Worm (Caenorhabditis elegans) whole organism, young adult: ENCODE measurements around the gene gyf-1.
A peak's percentile ranks its signal among the peaks of the same experiment; 100 is the strongest.

ENCODE experiments used
- C17E4.6 ChIP-seq: fragments of 200-800 bp; sonication (Bioruptor generic); IDR thresholded peaks from 2 replicates; pipeline ENCODE4 v1.3.6; 2022; ENCODE audit warnings: missing genetic modification reagents, missing genetic modification characterization, missing compliant biosample characterization
- F10E7.11 ChIP-seq: sonication (generic microtip); optimal IDR thresholded peaks from 2 replicates; lab custom pipeline; 2017; ENCODE audit warnings: mild to moderate bottlenecking, missing genetic modification characterization, moderate library complexity, missing compliant biosample characterization
- F22D6.2 ChIP-seq: sonication (generic microtip); optimal IDR thresholded peaks from 2 replicates; lab custom pipeline; 2016; ENCODE audit warnings: mild to moderate bottlenecking, missing genetic modification characterization, missing compliant biosample characterization
- F33H1.4 ChIP-seq: fragments of 200-800 bp; sonication (Bioruptor generic); IDR thresholded peaks from 2 replicates; pipeline ENCODE4 v1.3.6; 2022; ENCODE audit warnings: missing genetic modification reagents, missing genetic modification characterization, missing compliant biosample characterization
- F55B11.4 ChIP-seq: sonication (generic microtip); optimal IDR thresholded peaks from 2 replicates; lab custom pipeline; 2016; ENCODE audit warnings: missing compliant biosample characterization, missing genetic modification characterization, borderline replicate concordance; ENCODE audit not compliant: insufficient read depth
- T26A5.8 ChIP-seq: sonication (generic microtip); optimal IDR thresholded peaks from 2 replicates; lab custom pipeline; 2016; ENCODE audit warnings: missing genetic modification characterization, missing compliant biosample characterization
- Y67H2A.10 ChIP-seq: fragments of 200-800 bp; sonication (Bioruptor generic); conservative IDR thresholded peaks from 2 replicates; pipeline ENCODE4 v1.3.6; 2022; ENCODE audit warnings: missing genetic modification reagents, missing genetic modification characterization, missing compliant biosample characterization
- aptf-2 ChIP-seq: fragments of 200-800 bp; sonication (Bioruptor generic); conservative IDR thresholded peaks from 2 replicates; pipeline ENCODE4 v1.3.6; 2022; ENCODE audit warnings: missing genetic modification reagents, missing genetic modification characterization, missing compliant biosample characterization
- atf-7 ChIP-seq: sonication (generic microtip); optimal IDR thresholded peaks from 2 replicates; lab custom pipeline; 2017; ENCODE audit warnings: mild to moderate bottlenecking, missing genetic modification characterization, missing compliant biosample characterization
- bed-2 ChIP-seq: fragments of 200-800 bp; sonication (Bioruptor generic); IDR thresholded peaks from 2 replicates; pipeline ENCODE4 v1.3.6; 2022; ENCODE audit warnings: missing genetic modification reagents, missing genetic modification characterization, missing compliant biosample characterization
- ceh-100 ChIP-seq: fragments of 200-800 bp; sonication (Bioruptor generic); IDR thresholded peaks from 2 replicates; pipeline ENCODE4 v1.3.6; 2022; ENCODE audit warnings: missing genetic modification reagents, missing genetic modification characterization, missing compliant biosample characterization
- ceh-40 ChIP-seq: fragments of 200-800 bp; sonication (Bioruptor generic); IDR thresholded peaks from 2 replicates; pipeline ENCODE4 v1.3.6; 2022; ENCODE audit warnings: missing genetic modification characterization, missing compliant biosample characterization
- ceh-79 ChIP-seq: sonication (generic microtip); optimal IDR thresholded peaks from 2 replicates; lab custom pipeline; 2017; ENCODE audit warnings: mild to moderate bottlenecking, missing genetic modification characterization, missing compliant biosample characterization
- ceh-91 ChIP-seq: fragments of 200-800 bp; sonication (Bioruptor generic); IDR thresholded peaks from 2 replicates; pipeline ENCODE4 v1.3.6; 2022; ENCODE audit warnings: missing genetic modification reagents, missing genetic modification characterization, missing compliant biosample characterization
- dpl-1 ChIP-seq: fragments of 150-350 bp; optimal IDR thresholded peaks from 2 replicates; lab custom pipeline; 2014; ENCODE audit warnings: missing biosample characterization, missing genetic modification reagents, missing genetic modification characterization
- egl-44 ChIP-seq: fragments of 200-800 bp; sonication (Bioruptor generic); IDR thresholded peaks from 2 replicates; pipeline ENCODE4 v1.3.6; 2022; ENCODE audit warnings: missing genetic modification reagents, missing genetic modification characterization, missing compliant biosample characterization
- egrh-3 ChIP-seq: fragments of 200-800 bp; sonication (Bioruptor generic); IDR thresholded peaks from 2 replicates; pipeline ENCODE4 v1.3.6; 2022; ENCODE audit warnings: missing genetic modification reagents, missing genetic modification characterization, missing compliant biosample characterization
- ets-4 ChIP-seq: fragments of 200-800 bp; sonication (Bioruptor generic); optimal IDR thresholded peaks from 2 replicates; lab custom pipeline; 2018; ENCODE audit warnings: mild to moderate bottlenecking, missing genetic modification characterization, missing compliant biosample characterization
- him-1 ChIP-seq: sonication (generic microtip); optimal IDR thresholded peaks from 2 replicates; lab custom pipeline; 2016; ENCODE audit warnings: missing genotype, missing genetic modification reagents, missing genetic modification characterization, missing compliant biosample characterization
- hmg-1.2 ChIP-seq: fragments of 200-800 bp; sonication (Bioruptor generic); IDR thresholded peaks from 2 replicates; pipeline ENCODE4 v1.3.6; 2022; ENCODE audit warnings: missing genetic modification reagents, missing genetic modification characterization, missing compliant biosample characterization
- hmg-20 ChIP-seq: fragments of 200-800 bp; sonication (Bioruptor generic); IDR thresholded peaks from 2 replicates; pipeline ENCODE4 v1.3.6; 2022; ENCODE audit warnings: missing genetic modification reagents, missing genetic modification characterization, missing compliant biosample characterization
- hsf-1 ChIP-seq: fragments of 200-800 bp; sonication (Bioruptor generic); IDR thresholded peaks from 2 replicates; pipeline ENCODE4 v1.3.6; 2022; ENCODE audit warnings: missing genetic modification reagents, missing genetic modification characterization, missing compliant biosample characterization
- lir-1 ChIP-seq: fragments of 200-800 bp; sonication (Bioruptor generic); conservative IDR thresholded peaks from 2 replicates; pipeline ENCODE4 v1.3.6; 2022; ENCODE audit warnings: missing genetic modification reagents, missing genetic modification characterization, missing compliant biosample characterization
- lsy-27 ChIP-seq: sonication (generic microtip); optimal IDR thresholded peaks from 2 replicates; lab custom pipeline; 2017; ENCODE audit warnings: missing genetic modification characterization, mild to moderate bottlenecking, missing compliant biosample characterization, antibody characterized with exemption, missing genotype, borderline replicate concordance; ENCODE audit not compliant: insufficient read depth
- madf-8 ChIP-seq: fragments of 200-800 bp; sonication (Bioruptor generic); conservative IDR thresholded peaks from 2 replicates; pipeline ENCODE4 v1.3.6; 2022; ENCODE audit warnings: missing genetic modification reagents, missing genetic modification characterization, missing compliant biosample characterization
- mel-28 ChIP-seq: sonication (generic microtip); optimal IDR thresholded peaks from 2 replicates; lab custom pipeline; 2016; ENCODE audit warnings: borderline replicate concordance, mild to moderate bottlenecking, missing genetic modification characterization, missing compliant biosample characterization
- mxl-1 ChIP-seq: sonication (generic microtip); optimal IDR thresholded peaks from 2 replicates; lab custom pipeline; 2016; ENCODE audit warnings: missing genetic modification characterization, missing compliant biosample characterization
- nhr-80 ChIP-seq: sonication (generic microtip); optimal IDR thresholded peaks from 2 replicates; lab custom pipeline; 2016; ENCODE audit warnings: missing genetic modification characterization, missing compliant biosample characterization
- pha-4 ChIP-seq: fragments of 150-350 bp; sonication (generic microtip); optimal IDR thresholded peaks from 2 replicates; lab custom pipeline; 2014; ENCODE audit warnings: missing biosample characterization, missing genetic modification reagents, missing genetic modification characterization
- rpc-1 ChIP-seq, 2 experiments: fragments of 150-350 bp in 1 of 2; sonication (generic microtip) in 1 of 2; optimal IDR thresholded peaks; 2 replicates each; lab custom pipeline; 2014 to 2018; ENCODE audit warnings: missing biosample characterization in 1 of 2, missing genetic modification characterization in 1 of 2, missing genetic modification reagents in 1 of 2, missing genotype in 1 of 2
- sdz-38 ChIP-seq: sonication (generic microtip); optimal IDR thresholded peaks from 2 replicates; lab custom pipeline; 2016; ENCODE audit warnings: missing genotype, missing genetic modification characterization, missing compliant biosample characterization
- snpc-3.4 ChIP-seq: sonication (generic microtip); optimal IDR thresholded peaks from 2 replicates; lab custom pipeline; 2017; ENCODE audit warnings: missing genetic modification characterization, mild to moderate bottlenecking, missing compliant biosample characterization, antibody characterized with exemption, moderate library complexity, missing genotype, missing genetic modification reagents
- tlf-1 ChIP-seq: fragments of 200-800 bp; sonication (Bioruptor generic); optimal IDR thresholded peaks from 2 replicates; lab custom pipeline; 2018; ENCODE audit warnings: mild to moderate bottlenecking, missing genetic modification characterization, missing compliant biosample characterization
- unc-130 ChIP-seq: sonication (generic microtip); optimal IDR thresholded peaks from 2 replicates; lab custom pipeline; 2016; ENCODE audit warnings: missing genetic modification reagents, missing genetic modification characterization, missing compliant biosample characterization
- zim-3 ChIP-seq: sonication (generic microtip); optimal IDR thresholded peaks from 2 replicates; lab custom pipeline; 2017; ENCODE audit warnings: mild to moderate bottlenecking, missing genetic modification characterization, moderate library complexity, missing compliant biosample characterization
- ztf-22 ChIP-seq: fragments of 200-800 bp; sonication (Bioruptor generic); optimal IDR thresholded peaks from 2 replicates; lab custom pipeline; 2018; ENCODE audit warnings: mild to moderate bottlenecking, missing genetic modification characterization, moderate library complexity, missing compliant biosample characterization
- ztf-3 ChIP-seq: fragments of 200-800 bp; sonication (Bioruptor generic); optimal IDR thresholded peaks from 2 replicates; lab custom pipeline; 2018; ENCODE audit warnings: mild to moderate bottlenecking, missing genetic modification characterization, missing compliant biosample characterization
- ztf-6 ChIP-seq: fragments of 200-800 bp; sonication (Bioruptor generic); IDR thresholded peaks from 2 replicates; pipeline ENCODE4 v1.3.6; 2022; ENCODE audit warnings: missing genetic modification reagents, missing genetic modification characterization, missing compliant biosample characterization

The gyf-1 gene

ce11 chrII:6695388-6695787, 11.4 kb downstream of the gyf-1 start, which contains the start of gene C18H9.5:
Gene C18H9.5 (minus strand): TSS chrII:6695566.
- no peak for TF ChIP-seq T26A5.8 (tag; lab: Kevin White, UChicago)
- no peak for TF ChIP-seq madf-8 (GFP tag; lab: Robert Waterston, UW)
- no peak for TF ChIP-seq him-1 (tag; lab: Kevin White, UChicago)
- TF ChIP-seq ztf-6 (GFP tag; lab: Robert Waterston, UW) = no peak
- no peak for TF ChIP-seq unc-130 (GFP tag; lab: Kevin White, UChicago)
- no peak for TF ChIP-seq F55B11.4 (tag; lab: Kevin White, UChicago)
- TF ChIP-seq C17E4.6 (GFP tag; lab: Robert Waterston, UW) = no peak
- no peak for TF ChIP-seq lsy-27
- TF ChIP-seq ztf-3 = no peak
- TF ChIP-seq hmg-20 (GFP tag; lab: Robert Waterston, UW) = no peak
- TF ChIP-seq F22D6.2 = no peak
- TF ChIP-seq F33H1.4 (GFP tag; lab: Robert Waterston, UW) = no peak
- TF ChIP-seq ceh-91 (GFP tag; lab: Robert Waterston, UW) = no peak
- no peak for TF ChIP-seq mel-28 (tag; lab: Kevin White, UChicago)
- no peak for TF ChIP-seq rpc-1 (optimal IDR thresholded peaks at IDR 0.05; lab: Kevin White, UChicago)
- no peak for TF ChIP-seq rpc-1 (tag; optimal IDR thresholded peaks at IDR 0.05; lab: Kevin White, UChicago)
- no peak for TF ChIP-seq ceh-100 (GFP tag; lab: Robert Waterston, UW)
- TF ChIP-seq Y67H2A.10 = no peak

ce11 chrII:6698784-6699183, 14.7 kb downstream of the gyf-1 start, which contains the start of gene C18H9.1:
Gene C18H9.1 (plus strand): TSS chrII:6699084.
- TF ChIP-seq egl-44 (no peak), snpc-3.4 (tag; lab: Kevin White, UChicago) (no peak), ztf-22 (GFP tag; lab: Kevin White, UChicago) (no peak), ceh-40 (no peak), hmg-1.2 (GFP tag; lab: Robert Waterston, UW) (no peak), zim-3 (no peak), F10E7.11 (no peak), ceh-79 (tag; lab: Kevin White, UChicago) (no peak), dpl-1 (GFP tag; lab: Kevin White, UChicago) (no peak), aptf-2 (no peak)

DNA sequence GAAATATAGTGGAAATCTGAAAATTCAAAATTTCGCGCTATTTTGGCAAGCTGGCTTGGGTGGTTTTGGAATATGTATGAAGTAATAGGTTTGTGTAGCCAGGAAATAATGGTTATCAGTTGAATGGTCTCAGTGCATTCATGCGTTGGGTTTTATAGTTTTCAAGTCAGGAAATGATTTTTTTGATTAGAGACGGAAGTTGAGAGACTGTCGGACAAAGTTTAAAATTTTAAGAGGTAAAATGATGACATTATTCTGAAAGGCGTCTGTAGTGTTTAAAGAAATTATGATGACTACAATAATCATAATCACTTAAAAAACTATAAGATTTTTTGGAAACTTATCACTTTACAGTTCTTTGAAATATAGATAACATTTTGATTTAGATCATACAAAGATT, 17.5 kb downstream of the gyf-1 start, which contains the start of gene C18H9.6:
Gene C18H9.6, minus strand, starts transcription at position 129 of the 400 bp plus-strand sequence.
- TF ChIP-seq ztf-3 (no peak), lir-1 (GFP tag; lab: Robert Waterston, UW) (no peak), hsf-1 (GFP tag; lab: Robert Waterston, UW) (no peak), mxl-1 (no peak), ztf-22 (GFP tag; lab: Kevin White, UChicago) (peak; percentile 30), pha-4 (tag; lab: Kevin White, UChicago) (no peak), bed-2 (GFP tag; lab: Robert Waterston, UW) (no peak), lsy-27 (no peak), egrh-3 (GFP tag; lab: Robert Waterston, UW) (no peak), sdz-38 (no peak), atf-7 (peak; percentile 30), nhr-80 (tag; lab: Kevin White, UChicago) (peak; percentile 86), ets-4 (GFP tag; lab: Kevin White, UChicago) (peak; percentile 19), tlf-1 (GFP tag; lab: Kevin White, UChicago) (no peak)
- TF ChIP-seq, all 124 proteins: peak for 4
